Worm (Caenorhabditis elegans) whole organism, mixed stage, embryonic: ENCODE measurements around the gene F53B7.7.

Experiments used
- lin-13 ChIP-seq: fragments of 150-350 bp; optimal IDR thresholded peaks from 2 replicates; lab custom pipeline; 2014; ENCODE audit warnings: missing biosample characterization, missing genetic modification characterization
- ztf-11 ChIP-seq: fragments of 150-350 bp; optimal IDR thresholded peaks from 2 replicates; lab custom pipeline; 2014; ENCODE audit warnings: missing biosample characterization, missing genetic modification characterization

DNA sequence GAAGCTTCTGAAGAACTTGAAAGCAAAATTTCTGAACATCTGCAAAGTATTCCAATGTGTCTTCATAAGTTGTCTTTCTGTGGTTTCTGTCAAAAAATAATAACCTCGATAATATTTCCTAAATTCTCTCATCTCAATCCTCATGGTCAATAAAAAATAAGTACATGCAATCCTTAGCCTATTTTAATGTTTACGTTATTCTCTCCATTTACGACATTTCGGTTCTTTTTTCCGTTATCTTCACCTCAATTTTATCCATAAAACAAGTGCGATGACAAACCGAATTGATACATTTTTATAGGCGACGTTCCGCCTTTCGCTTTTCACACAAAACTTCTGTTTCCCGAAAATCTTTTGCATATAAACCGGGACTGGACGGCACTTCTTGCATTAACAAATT lies 49.4 kb upstream of the F53B7.7 start, which contains the start of gene col-153:
- TF ChIP-seq lin-13 (tag; lab: Kevin White, UChicago) (no peak), ztf-11 (tag; lab: Kevin White, UChicago) (no peak)
